Worm (Caenorhabditis elegans): Measurements from ENCODE around the gene igcm-2.

Gene igcm-2

ce11 chrX:6399450-6399849 lies 8.1 kb upstream of the igcm-2 start:
- TF ChIP-seq T23F11.4 (GFP tag; optimal IDR thresholded peaks at IDR 0.05) (no peak), ceh-18 (tag; optimal IDR thresholded peaks at IDR 0.05) (peak; percentile 9), rnt-1 (tag; optimal IDR thresholded peaks at IDR 0.05) (peak; percentile 29), pat-9 (tag; optimal IDR thresholded peaks at IDR 0.05) (no peak), dve-1 (tag; optimal IDR thresholded peaks at IDR 0.05) (no peak), F13H6.1 (tag; optimal IDR thresholded peaks at IDR 0.05) (no peak), K09A11.1 (tag; optimal IDR thresholded peaks at IDR 0.05; ENCODE audit: insufficient read depth) (no peak), pros-1 (tag; optimal IDR thresholded peaks at IDR 0.05) (no peak), sox-2 (GFP tag; IDR thresholded peaks at IDR 0.05) (no peak), ztf-16 (tag; optimal IDR thresholded peaks at IDR 0.05) (no peak), elt-4 (tag; optimal IDR thresholded peaks at IDR 0.05) (no peak), ets-4 (tag; optimal IDR thresholded peaks at IDR 0.05) (no peak), sdc-2 (tag; optimal IDR thresholded peaks at IDR 0.05) (no peak), odd-2 (tag; optimal IDR thresholded peaks at IDR 0.05) (no peak), elt-2 (tag; optimal IDR thresholded peaks at IDR 0.05) (no peak), fax-1 (tag; optimal IDR thresholded peaks at IDR 0.05) (no peak)

DNA sequence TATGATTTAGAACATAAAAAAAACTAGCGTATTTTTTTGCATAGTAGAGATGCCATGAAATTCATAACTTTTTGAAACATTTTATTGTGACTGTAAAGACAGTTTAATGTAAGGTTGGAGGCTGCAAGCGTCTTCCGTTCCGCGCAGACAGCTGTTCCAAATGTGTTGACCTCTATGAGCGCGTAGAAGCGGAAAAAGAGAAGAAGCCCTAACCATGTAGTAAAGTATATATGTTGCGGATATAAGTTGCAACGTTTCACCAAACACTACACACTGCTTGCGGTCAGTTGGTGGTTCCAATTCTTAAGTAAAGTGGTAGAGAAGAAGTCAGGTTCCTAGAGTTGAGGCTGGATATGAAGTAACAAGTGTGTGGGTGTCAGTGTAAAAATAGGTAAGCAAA lies 2.8 kb downstream of the igcm-2 start:
- TF ChIP-seq pat-9 (tag; optimal IDR thresholded peaks at IDR 0.05), result no peak
- no peak for TF ChIP-seq lim-6 (tag; optimal IDR thresholded peaks at IDR 0.05)
- TF ChIP-seq hlh-8 (tag; optimal IDR thresholded peaks at IDR 0.05), result no peak
- TF ChIP-seq ceh-31 (tag; optimal IDR thresholded peaks at IDR 0.05), result no peak
- no peak for TF ChIP-seq ztf-16 (tag; optimal IDR thresholded peaks at IDR 0.05)
- TF ChIP-seq fax-1 (tag; optimal IDR thresholded peaks at IDR 0.05), result no peak
- no peak for TF ChIP-seq hlh-15 (tag; optimal IDR thresholded peaks at IDR 0.05)

- TF ChIP-seq ceh-2 (tag; optimal IDR thresholded peaks at IDR 0.05) (no peak), ceh-9 (tag; optimal IDR thresholded peaks at IDR 0.05) (no peak), pha-4 (tag; optimal IDR thresholded peaks at IDR 0.05) (no peak), elt-2 (tag; optimal IDR thresholded peaks at IDR 0.05) (no peak), ceh-22 (tag; optimal IDR thresholded peaks at IDR 0.05) (no peak), dmd-4 (tag; optimal IDR thresholded peaks at IDR 0.05; ENCODE audit: borderline replicate concordance) (no peak), ttx-3 (tag; optimal IDR thresholded peaks at IDR 0.05) (no peak), hlh-6 (tag; optimal IDR thresholded peaks at IDR 0.05) (no peak), pros-1 (tag; optimal IDR thresholded peaks at IDR 0.05) (no peak), unc-3 (GFP tag; conservative IDR thresholded peaks at IDR 0.05) (no peak), unc-3 (tag; optimal IDR thresholded peaks at IDR 0.05) (no peak), F13H6.1 (tag; optimal IDR thresholded peaks at IDR 0.05) (no peak), sox-4 (tag; optimal IDR thresholded peaks at IDR 0.05) (no peak), syd-9 (tag; optimal IDR thresholded peaks at IDR 0.05) (no peak), Y22D7AL.16 (tag; optimal IDR thresholded peaks at IDR 0.05) (no peak), hlh-13 (GFP tag; optimal IDR thresholded peaks at IDR 0.05) (no peak)
These were observed 6.2 kb downstream of the igcm-2 start, which contains the start of gene igdb-3 for ce11 chrX:6385185-6385584. igdb-3 (plus strand) TSS chrX:6385485.

ce11 chrX:6384537-6384936 lies 6.9 kb downstream of the igcm-2 start:
- no peak for TF ChIP-seq ama-1 (optimal IDR thresholded peaks at IDR 0.05)
- no peak for TF ChIP-seq Y22D7AL.16 (tag; optimal IDR thresholded peaks at IDR 0.05)
- no peak for TF ChIP-seq rnt-1 (tag; optimal IDR thresholded peaks at IDR 0.05)
- no peak for TF ChIP-seq hlh-30 (tag; optimal IDR thresholded peaks at IDR 0.05; ENCODE audit: insufficient read depth)
- TF ChIP-seq fax-1 (tag; optimal IDR thresholded peaks at IDR 0.05), result no peak
- no peak for TF ChIP-seq eyg-1 (tag; optimal IDR thresholded peaks at IDR 0.05)
- TF ChIP-seq mec-3 (tag; optimal IDR thresholded peaks at IDR 0.05; ENCODE audit: borderline replicate concordance), result no peak
- TF ChIP-seq ref-2 (tag; optimal IDR thresholded peaks at IDR 0.05), result no peak
- TF ChIP-seq ets-4 (tag; optimal IDR thresholded peaks at IDR 0.05), result no peak
- TF ChIP-seq ceh-9 (tag; optimal IDR thresholded peaks at IDR 0.05), result no peak
- TF ChIP-seq sdc-2 (tag; optimal IDR thresholded peaks at IDR 0.05), result no peak
- TF ChIP-seq sox-2 (GFP tag; IDR thresholded peaks at IDR 0.05), result no peak
- no peak for TF ChIP-seq fkh-6 (tag; optimal IDR thresholded peaks at IDR 0.05)
- no peak for TF ChIP-seq sox-4 (tag; optimal IDR thresholded peaks at IDR 0.05)
- TF ChIP-seq ceh-24 (tag; optimal IDR thresholded peaks at IDR 0.05), result no peak
- TF ChIP-seq elt-2 (tag; optimal IDR thresholded peaks at IDR 0.05), result no peak
- TF ChIP-seq unc-42 (tag; optimal IDR thresholded peaks at IDR 0.05), result no peak
- TF ChIP-seq hlh-15 (tag; optimal IDR thresholded peaks at IDR 0.05), result no peak

Measured in whole organism, late embryonic.